Worm (Caenorhabditis elegans) whole organism, L4/young adult: ENCODE measurements around the gene npp-8.
"Not testable (repeated sequence)": the region's sequence is repeated elsewhere in the genome, so short reads cannot be mapped to it uniquely, and the experiment has no call there.

Experiments used
- W03F9.2 ChIP-seq: fragments of 150-350 bp; optimal IDR thresholded peaks from 2 replicates; lab custom pipeline; 2014; ENCODE audit warnings: missing biosample characterization, missing genetic modification characterization
- dao-5 ChIP-seq: sonication (generic microtip); optimal IDR thresholded peaks from 2 replicates; lab custom pipeline; 2016; ENCODE audit warnings: missing genotype, missing genetic modification characterization, moderate library complexity, missing compliant biosample characterization
- him-1 ChIP-seq: sonication (generic microtip); optimal IDR thresholded peaks from 2 replicates; lab custom pipeline; 2016; ENCODE audit warnings: missing genotype, missing genetic modification reagents, missing genetic modification characterization, missing compliant biosample characterization

The npp-8 gene

DNA sequence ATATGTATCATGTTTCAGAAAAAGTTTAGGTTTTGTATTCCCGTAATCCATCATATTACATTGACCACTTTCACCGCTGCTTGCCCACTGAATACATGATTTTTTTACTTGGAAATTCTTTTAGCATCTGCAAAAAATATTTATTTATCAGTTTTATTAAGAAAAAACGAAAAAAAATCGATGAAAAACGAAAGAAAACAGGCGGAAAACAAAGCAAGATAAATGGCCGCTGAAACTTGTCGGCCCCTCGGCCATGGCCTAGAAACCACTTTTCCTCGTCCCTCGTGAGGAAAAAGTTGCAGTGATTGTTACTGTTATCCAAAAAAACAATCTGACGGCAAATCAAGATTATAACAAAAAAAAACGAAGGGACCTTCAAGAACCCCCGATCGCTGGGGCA, 14.3 kb upstream of the npp-8 start, which contains the start of gene dsl-3:
dsl-3 (plus strand) TSS at position 301 of the 400 bp plus-strand sequence.
- TF ChIP-seq him-1 (tag; lab: Kevin White, UChicago); dao-5; W03F9.2 (tag; lab: Kevin White, UChicago): not testable (repeated sequence)

DNA sequence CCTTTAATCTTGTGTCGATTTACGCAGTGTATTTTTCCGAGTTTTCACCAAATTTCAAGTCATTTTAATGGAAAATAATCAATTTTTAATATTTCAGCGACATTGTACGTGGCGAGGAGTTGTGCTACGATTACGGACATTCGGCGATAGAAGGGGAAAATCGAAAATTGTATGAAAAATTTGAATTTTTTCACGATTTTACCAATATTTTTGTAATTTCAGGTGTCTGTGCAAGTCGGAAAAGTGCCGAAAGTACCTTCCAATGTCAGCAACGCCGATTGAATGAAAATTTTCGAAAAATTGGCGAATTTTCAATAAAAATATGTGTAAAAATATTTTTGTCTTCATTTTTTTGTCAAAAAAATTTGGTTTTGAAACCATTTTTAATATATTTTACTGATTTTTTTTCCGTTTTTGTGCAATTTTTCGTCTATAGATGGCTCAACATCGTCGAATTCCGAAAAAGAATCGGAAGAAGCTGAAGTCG, 9.7 kb upstream of the npp-8 start, which contains the start of gene Y41D4B.11:
Y41D4B.11 (plus strand) TSS at position 437 of the 487 bp plus-strand sequence.
- no peak for TF ChIP-seq dao-5
- no peak for TF ChIP-seq him-1 (tag; lab: Kevin White, UChicago)
- no peak for TF ChIP-seq W03F9.2 (tag; lab: Kevin White, UChicago)

DNA sequence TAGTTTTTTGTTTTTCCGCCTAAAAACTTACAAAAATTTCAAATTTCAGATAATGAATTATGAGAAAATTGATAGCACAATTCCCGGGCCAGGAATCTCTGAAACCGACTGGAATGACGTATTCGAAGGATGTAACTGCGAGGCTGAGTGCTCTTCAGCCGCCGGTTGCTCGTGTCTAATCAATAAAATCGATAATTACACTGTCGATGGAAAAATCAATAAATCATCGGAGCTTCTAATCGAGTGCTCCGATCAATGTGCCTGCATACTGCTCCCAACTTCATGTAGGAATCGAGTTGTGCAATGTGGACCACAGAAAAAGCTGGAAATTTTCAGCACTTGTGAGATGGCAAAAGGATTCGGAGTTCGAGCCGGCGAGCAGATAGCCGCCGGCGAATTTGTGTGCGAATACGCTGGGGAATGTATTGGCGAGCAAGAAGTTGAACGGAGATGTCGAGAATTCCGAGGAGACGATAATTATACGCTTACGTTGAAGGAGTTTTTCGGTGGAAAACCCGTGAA, 7.4 kb upstream of the npp-8 start:
- TF ChIP-seq dao-5 (no peak), W03F9.2 (tag; lab: Kevin White, UChicago) (no peak), him-1 (tag; lab: Kevin White, UChicago) (no peak)

DNA sequence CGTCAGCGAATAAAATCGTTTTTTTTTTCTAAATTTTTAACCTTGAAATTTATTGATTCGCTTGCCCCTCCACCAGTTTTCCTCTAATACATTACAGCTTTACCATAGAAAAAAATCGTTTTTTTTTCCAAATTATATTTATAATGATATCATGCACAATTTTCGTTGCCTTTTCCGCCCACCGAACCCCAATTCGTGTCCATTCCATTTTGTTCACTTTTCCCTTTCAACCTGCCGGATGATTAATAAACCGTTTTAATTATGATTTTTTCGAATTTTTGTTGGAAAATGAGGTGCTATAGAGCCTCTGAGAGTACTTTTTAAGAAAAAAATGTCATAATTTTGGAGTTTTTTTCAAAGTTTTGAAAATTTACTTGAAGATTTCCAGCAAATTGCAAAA, 5.7 kb upstream of the npp-8 start, which contains the start of gene set-23:
set-23 (plus strand) TSS at position 301 of the 400 bp plus-strand sequence.
- TF ChIP-seq dao-5 = no peak
- TF ChIP-seq him-1 (tag; lab: Kevin White, UChicago) = no peak
- TF ChIP-seq W03F9.2 (tag; lab: Kevin White, UChicago) = no peak

DNA sequence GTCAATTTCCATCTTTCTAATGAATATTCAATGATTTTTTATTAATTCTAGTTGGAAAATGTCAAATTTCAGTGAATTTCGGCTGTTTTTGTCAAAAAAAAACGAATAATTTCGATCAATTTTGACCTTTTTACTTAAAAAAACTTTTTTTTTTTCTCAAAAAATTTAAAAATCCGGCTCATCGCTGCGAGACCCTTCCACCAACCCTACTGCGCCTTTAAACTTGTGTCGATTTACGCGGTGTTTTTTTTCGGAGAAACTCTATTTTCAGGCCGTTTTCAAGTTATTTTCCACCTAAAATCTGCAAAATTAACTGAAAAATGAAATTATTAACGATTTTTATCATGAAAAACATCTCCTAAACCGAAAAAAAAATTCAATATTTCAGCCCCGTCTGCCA, 5.2 kb upstream of the npp-8 start:
- TF ChIP-seq W03F9.2 (tag; lab: Kevin White, UChicago) (no peak), him-1 (tag; lab: Kevin White, UChicago) (no peak), dao-5 (no peak)

DNA sequence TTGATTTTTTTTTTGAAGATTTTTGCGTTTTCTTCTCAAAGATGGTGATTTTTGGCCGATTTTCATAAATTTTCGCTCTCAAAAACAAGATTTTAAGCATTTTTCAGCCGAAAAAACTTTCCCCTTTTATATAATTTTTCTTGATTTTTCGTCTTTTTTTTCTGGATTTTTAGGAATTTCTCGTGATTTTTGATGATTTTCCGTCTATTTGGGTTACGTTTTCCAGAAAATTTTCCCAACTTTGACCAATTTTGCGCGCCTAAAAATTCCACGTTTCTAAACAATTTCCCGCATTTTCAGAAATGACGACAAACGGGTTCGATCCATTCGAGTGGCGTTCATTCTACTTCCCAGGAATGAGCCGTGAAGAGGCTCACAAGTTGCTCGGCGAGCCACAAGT, 1.4 kb upstream of the npp-8 start, which contains the start of gene ced-2:
ced-2 (plus strand) TSS at position 301 of the 400 bp plus-strand sequence.
- TF ChIP-seq W03F9.2 (tag; lab: Kevin White, UChicago) (no peak), him-1 (tag; lab: Kevin White, UChicago) (no peak), dao-5 (no peak)

DNA sequence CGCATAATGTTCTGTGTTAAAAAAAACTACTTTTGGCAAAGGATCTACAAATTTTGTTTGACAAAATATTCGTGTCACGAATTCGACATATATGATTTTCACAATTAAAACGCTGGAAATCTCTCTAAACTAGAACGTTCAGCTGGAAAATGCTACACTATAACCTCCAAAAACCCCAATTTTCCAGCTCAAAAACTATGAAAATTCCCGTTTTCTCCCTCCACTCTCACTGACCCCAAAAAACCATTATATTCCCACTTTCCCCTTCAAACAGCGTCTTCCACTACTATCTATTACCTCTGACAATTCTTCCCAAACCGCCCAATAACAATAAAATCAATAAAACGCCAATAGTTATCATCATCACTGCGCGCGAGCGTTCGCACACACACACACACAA, 18.9 kb downstream of the npp-8 start, which contains the start of gene Y41D4B.14:
Y41D4B.14 (plus strand) TSS at position 301 of the 400 bp plus-strand sequence.
- no peak for TF ChIP-seq dao-5
- TF ChIP-seq W03F9.2 (tag; lab: Kevin White, UChicago) = no peak
- TF ChIP-seq him-1 (tag; lab: Kevin White, UChicago) = no peak

DNA sequence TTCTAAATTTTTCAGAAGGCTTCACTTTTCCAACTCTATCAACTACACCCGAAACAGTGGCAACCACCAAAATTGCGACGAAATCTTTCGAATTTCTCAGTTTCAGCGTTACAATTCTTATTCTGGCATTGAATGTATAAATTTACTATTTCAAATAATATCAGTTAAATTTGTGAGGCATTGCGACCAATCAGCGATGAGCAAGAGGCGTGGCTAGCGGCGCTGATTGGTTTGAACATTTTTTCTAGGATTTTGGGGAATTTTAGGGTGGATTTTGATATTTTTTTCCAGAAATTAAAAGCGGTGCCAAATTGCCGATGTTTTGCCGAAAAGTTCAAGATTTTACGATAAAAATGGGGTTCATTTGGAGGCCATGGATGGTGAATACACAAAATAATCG, 28.0 kb downstream of the npp-8 start:
- TF ChIP-seq him-1 (tag; lab: Kevin White, UChicago) = no peak
- TF ChIP-seq dao-5 = no peak
- no peak for TF ChIP-seq W03F9.2 (tag; lab: Kevin White, UChicago)

DNA sequence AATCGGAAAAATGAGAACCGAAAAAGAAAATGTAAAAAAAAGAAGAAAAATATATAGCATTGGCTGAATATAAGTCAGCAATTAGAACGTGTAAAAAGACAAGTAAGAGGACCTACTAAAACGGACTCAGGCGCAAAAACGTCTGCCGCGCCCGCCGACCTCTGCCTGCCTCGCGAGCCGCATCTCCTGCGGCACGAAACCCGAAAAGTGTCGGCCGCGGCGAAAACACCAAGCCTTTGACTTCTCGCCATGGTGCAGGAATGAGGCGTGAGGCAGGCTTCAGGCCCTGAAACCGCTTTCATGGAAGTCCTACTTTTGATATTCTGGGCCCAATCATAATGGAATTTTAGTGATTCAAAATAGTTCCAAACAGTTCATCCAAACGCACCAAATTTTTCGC, 29.9 kb downstream of the npp-8 start:
- TF ChIP-seq W03F9.2 (tag; lab: Kevin White, UChicago) (no peak), dao-5 (no peak), him-1 (tag; lab: Kevin White, UChicago) (no peak)

DNA sequence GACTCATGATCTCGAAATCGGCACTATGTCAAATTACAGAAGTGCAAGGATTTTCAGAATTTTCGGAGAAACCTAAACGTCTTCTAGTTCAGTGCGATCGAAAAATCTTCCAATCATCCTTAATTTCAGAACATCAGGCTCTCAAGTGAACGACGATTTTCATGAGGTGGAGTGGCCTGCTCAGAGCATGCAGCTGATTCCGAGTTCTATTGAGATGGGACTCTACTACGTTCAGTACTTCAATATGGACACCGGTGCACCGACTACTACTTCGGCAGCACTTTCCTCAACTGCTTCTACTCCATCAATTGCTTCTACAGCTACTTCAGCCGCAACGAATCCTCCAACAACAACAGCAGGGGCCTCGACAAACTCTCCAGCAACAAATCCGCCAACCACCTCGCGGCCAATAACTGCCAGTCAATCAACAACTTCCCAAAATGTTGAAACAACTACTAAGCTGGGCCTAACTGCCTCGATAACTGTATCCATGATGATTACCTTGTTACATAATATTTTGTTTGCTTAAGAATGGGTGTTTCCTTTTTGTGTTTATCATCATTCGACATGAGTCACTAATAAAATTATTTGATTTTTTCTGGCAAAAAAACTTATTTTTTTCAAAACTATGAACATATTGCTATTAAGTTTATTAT, 32.0 kb downstream of the npp-8 start, which contains the start of gene Y41D4B.15:
Y41D4B.15 (plus strand) TSS at position 606 of the 656 bp plus-strand sequence.
- TF ChIP-seq dao-5 (no peak), him-1 (tag; lab: Kevin White, UChicago) (no peak), W03F9.2 (tag; lab: Kevin White, UChicago) (no peak)

DNA sequence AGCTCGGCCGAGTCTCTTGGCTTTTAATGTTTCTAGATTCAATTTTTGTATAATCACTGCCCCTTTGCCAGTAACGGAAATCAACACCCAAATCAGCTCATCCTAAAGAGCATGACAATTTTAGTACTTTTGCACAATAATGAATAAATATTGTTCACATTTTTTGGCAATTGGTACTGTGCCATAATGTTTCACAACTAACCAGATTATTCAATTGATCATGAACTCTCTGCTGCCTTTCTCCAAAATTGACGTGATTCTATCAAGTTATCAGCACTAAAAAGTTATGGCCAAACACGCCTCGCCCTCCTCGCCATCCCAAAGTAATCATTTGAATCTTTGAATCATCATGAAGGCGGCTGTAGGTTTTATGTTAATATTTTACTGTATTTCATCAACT, 33.7 kb downstream of the npp-8 start, which contains the start of gene hpo-6:
hpo-6 (plus strand) TSS at position 301 of the 400 bp plus-strand sequence.
- TF ChIP-seq dao-5 (no peak), him-1 (tag; lab: Kevin White, UChicago) (no peak), W03F9.2 (tag; lab: Kevin White, UChicago) (no peak)

DNA sequence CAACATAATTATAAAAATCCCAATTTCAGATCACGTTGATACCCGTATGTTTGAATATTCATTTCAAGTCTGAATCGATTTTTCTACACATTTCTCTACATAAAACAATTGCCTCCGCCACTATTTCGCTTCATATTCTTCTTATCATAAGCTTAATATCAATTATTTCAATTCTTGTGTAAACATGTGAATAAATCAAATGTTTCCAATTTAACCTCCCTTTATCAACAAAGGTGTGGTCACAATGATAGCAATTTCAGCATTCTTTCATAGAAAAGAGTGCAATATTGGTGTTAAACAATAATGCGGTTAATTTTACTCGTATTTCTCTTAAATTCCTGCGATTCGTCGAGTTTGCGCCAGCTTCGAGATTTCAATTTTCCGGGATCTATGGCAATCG, 35.7 kb downstream of the npp-8 start, which contains the start of gene Y41D4B.17:
Y41D4B.17 (plus strand) TSS at position 174 of the 400 bp plus-strand sequence.
- TF ChIP-seq W03F9.2 (tag; lab: Kevin White, UChicago) = no peak
- no peak for TF ChIP-seq him-1 (tag; lab: Kevin White, UChicago)
- TF ChIP-seq dao-5 = no peak

DNA sequence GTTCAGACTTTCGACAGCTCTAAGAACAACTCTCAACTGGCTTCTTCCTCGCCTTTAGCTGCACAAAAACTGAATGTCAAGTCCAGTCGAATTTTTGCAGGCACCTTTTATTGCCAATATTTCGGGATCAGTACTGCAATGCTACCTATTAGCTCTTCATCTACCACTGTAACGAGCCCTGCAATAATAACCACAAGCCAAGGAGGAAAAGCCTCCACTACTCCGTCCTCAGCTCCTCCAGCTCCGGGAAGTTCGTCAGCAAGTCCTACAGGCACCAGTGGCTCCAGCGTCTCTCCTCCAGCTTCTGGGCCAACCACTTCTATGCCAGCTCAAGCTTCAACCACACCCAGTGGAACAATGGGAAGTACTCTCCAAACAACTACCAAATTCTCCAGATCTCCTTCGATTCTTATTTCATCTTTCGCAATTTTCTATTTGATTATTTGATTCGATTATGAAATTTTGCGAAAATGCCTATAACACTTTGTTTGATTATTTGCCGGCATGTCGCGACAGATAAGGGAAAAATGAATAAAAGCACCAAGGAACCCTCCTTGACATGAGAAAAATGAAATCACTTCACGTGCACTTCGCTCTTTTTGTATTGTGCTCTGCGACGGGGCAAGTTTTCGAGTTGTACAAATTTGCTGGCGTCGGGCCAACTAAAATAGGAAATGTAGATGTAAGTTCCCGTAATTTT, 40.5 kb downstream of the npp-8 start, which contains the start of gene C34H4.1:
C34H4.1 (plus strand) TSS at position 559 of the 700 bp plus-strand sequence.
- TF ChIP-seq W03F9.2 (tag; lab: Kevin White, UChicago) (no peak), dao-5 (no peak), him-1 (tag; lab: Kevin White, UChicago) (no peak)
